Worm (Caenorhabditis elegans) whole organism, L4 larva: Measurements from ENCODE around the gene F14D2.19.
"Not testable (repeated sequence)": the region's sequence is repeated elsewhere in the genome, so short reads cannot be mapped to it uniquely, and the experiment has no call there.

Source experiments
- jun-1 ChIP-seq: fragments of 150-350 bp; optimal IDR thresholded peaks from 2 replicates; lab custom pipeline; 2014; ENCODE audit warnings: missing biosample characterization, missing genetic modification reagents, missing genetic modification characterization
- madf-9 ChIP-seq: fragments of 200-800 bp; sonication (Bioruptor generic); conservative IDR thresholded peaks from 2 replicates; pipeline ENCODE4 v1.3.6; 2022; ENCODE audit warnings: missing genetic modification reagents, missing genetic modification characterization, missing compliant biosample characterization
- rbr-2 ChIP-seq: sonication (generic microtip); optimal IDR thresholded peaks from 2 replicates; lab custom pipeline; 2016; ENCODE audit warnings: missing genotype, missing genetic modification characterization, missing compliant biosample characterization
- saeg-2 ChIP-seq: fragments of 200-800 bp; sonication (Bioruptor generic); IDR thresholded peaks from 2 replicates; pipeline ENCODE4 v1.3.6; 2022; ENCODE audit warnings: missing genetic modification reagents, missing genetic modification characterization, missing compliant biosample characterization
- zfp-3 ChIP-seq: fragments of 200-800 bp; sonication (Bioruptor generic); conservative IDR thresholded peaks from 2 replicates; pipeline ENCODE4 v1.3.6; 2022; ENCODE audit warnings: missing genetic modification reagents, missing genetic modification characterization, missing compliant biosample characterization

- not testable (repeated sequence) for TF ChIP-seq saeg-2 (GFP tag; lab: Robert Waterston, UW); rbr-2; jun-1; zfp-3 (GFP tag; lab: Robert Waterston, UW); madf-9 (GFP tag; lab: Robert Waterston, UW)
Observed at ce11 chrII:3309963-3310362, 27.0 kb downstream of the F14D2.19 start.
